Worm (Caenorhabditis elegans): ENCODE data around the gene T23G5.2.

- TF ChIP-seq dve-1 (tag; optimal IDR thresholded peaks at IDR 0.05) = no peak
- TF ChIP-seq ztf-16 (tag; optimal IDR thresholded peaks at IDR 0.05) = no peak
- TF ChIP-seq sox-4 (tag; optimal IDR thresholded peaks at IDR 0.05) = no peak
- no peak for TF ChIP-seq pag-3 (tag; optimal IDR thresholded peaks at IDR 0.05; ENCODE audit: borderline replicate concordance)
- no peak for TF ChIP-seq T23F11.4 (GFP tag; optimal IDR thresholded peaks at IDR 0.05)
- TF ChIP-seq rnt-1 (tag; optimal IDR thresholded peaks at IDR 0.05) = no peak
- no peak for TF ChIP-seq pha-4 (tag; optimal IDR thresholded peaks at IDR 0.05)
- no peak for TF ChIP-seq nhr-11 (tag; optimal IDR thresholded peaks at IDR 0.05)
- no peak for TF ChIP-seq ceh-9 (tag; optimal IDR thresholded peaks at IDR 0.05)
- no peak for TF ChIP-seq nfya-1 (tag; optimal IDR thresholded peaks at IDR 0.05)
- TF ChIP-seq eyg-1 (tag; optimal IDR thresholded peaks at IDR 0.05) = no peak
- TF ChIP-seq fkh-10 (GFP tag; optimal IDR thresholded peaks at IDR 0.05) = no peak
- TF ChIP-seq hlh-6 (tag; optimal IDR thresholded peaks at IDR 0.05) = no peak
- TF ChIP-seq ceh-48 (tag; optimal IDR thresholded peaks at IDR 0.05) = no peak
Observed at ce11 chrIII:9185722-9186121, 50.4 kb downstream of the T23G5.2 start, which contains the start of gene ZC84.7.

Measured in whole organism, late embryonic.